Worm (Caenorhabditis elegans) whole organism, midembryonic: ENCODE data around the gene nspe-4.

Source experiments
- cog-1 ChIP-seq: sonication (generic microtip); optimal IDR thresholded peaks from 2 replicates; lab custom pipeline; 2016; ENCODE audit warnings: missing genetic modification characterization, missing compliant biosample characterization
- tab-1 ChIP-seq: fragments of 200-800 bp; sonication (Bioruptor generic); IDR thresholded peaks from 2 replicates; pipeline ENCODE4 v1.3.6; 2022; ENCODE audit warnings: missing genetic modification characterization, missing compliant biosample characterization
- ztf-23 ChIP-seq: fragments of 200-800 bp; sonication (Bioruptor generic); IDR thresholded peaks from 2 replicates; pipeline ENCODE4 v1.3.6; 2022; ENCODE audit warnings: missing genetic modification reagents, missing genetic modification characterization, missing compliant biosample characterization

Gene nspe-4

ce11 chrII:12661930-12662329 lies 49.6 kb downstream of the nspe-4 start:
- TF ChIP-seq tab-1 (GFP tag; lab: Robert Waterston, UW) (no peak), cog-1 (tag; lab: Kevin White, UChicago) (no peak), ztf-23 (GFP tag; lab: Robert Waterston, UW) (no peak)
